Fruit fly (Drosophila melanogaster) whole organism, embryonic: ENCODE data around the gene CG5399.
A peak's percentile ranks its signal among the peaks of the same experiment; 100 is the strongest.

Experiments
- Abd-B ChIP-seq: fragments of 200-800 bp; sonication (Bioruptor generic); optimal IDR thresholded peaks from 2 replicates; lab custom pipeline; 2018; ENCODE audit warnings: missing biosample characterization, mild to moderate bottlenecking, missing genetic modification characterization, moderate library complexity
- Aef1 ChIP-seq: fragments of 200-800 bp; sonication (Bioruptor generic); IDR thresholded peaks from 3 replicates; pipeline ENCODE4 v1.3.6; 2022; ENCODE audit warnings: missing biosample characterization, missing genetic modification characterization
- CG10209 ChIP-seq: fragments of 200-800 bp; sonication (Bioruptor generic); optimal IDR thresholded peaks from 3 replicates; lab custom pipeline; 2017; ENCODE audit warnings: missing biosample characterization, mild to moderate bottlenecking, missing genetic modification characterization, missing genetic modification reagents
- CG10366 ChIP-seq: fragments of 200-800 bp; sonication (Bioruptor generic); IDR thresholded peaks from 2 replicates; pipeline ENCODE4 v1.3.6; 2022; ENCODE audit warnings: missing biosample characterization, missing genetic modification characterization
- CG10654 ChIP-seq: fragments of 200-800 bp; sonication (Bioruptor generic); optimal IDR thresholded peaks from 2 replicates; lab custom pipeline; 2016; ENCODE audit warnings: missing biosample characterization, missing genetic modification characterization
- CG10979 ChIP-seq: fragments of 200-800 bp; sonication (Bioruptor generic); optimal IDR thresholded peaks from 2 replicates; lab custom pipeline; 2018; ENCODE audit warnings: missing biosample characterization, mild to moderate bottlenecking, missing genetic modification characterization, moderate library complexity
- CG11398 ChIP-seq: fragments of 200-800 bp; sonication (Bioruptor generic); optimal IDR thresholded peaks from 2 replicates; lab custom pipeline; 2016; ENCODE audit warnings: missing biosample characterization, missing genetic modification characterization
- CG11456 ChIP-seq: fragments of 200-800 bp; sonication (Bioruptor generic); IDR thresholded peaks from 3 replicates; pipeline ENCODE4 v1.3.6; 2022; ENCODE audit warnings: missing biosample characterization, missing genetic modification characterization
- CG15479 ChIP-seq: fragments of 200-800 bp; sonication (Bioruptor generic); optimal IDR thresholded peaks from 3 replicates; lab custom pipeline; 2019; ENCODE audit warnings: missing biosample characterization, mild to moderate bottlenecking, missing genetic modification characterization, moderate library complexity
- CG15696 ChIP-seq: fragments of 200-800 bp; sonication (Bioruptor generic); optimal IDR thresholded peaks from 2 replicates; lab custom pipeline; 2019; ENCODE audit warnings: missing biosample characterization, mild to moderate bottlenecking, missing genetic modification characterization, moderate library complexity
- CG16779 ChIP-seq: fragments of 200-800 bp; sonication (Bioruptor generic); IDR thresholded peaks from 2 replicates; pipeline ENCODE4 v1.3.6; 2022; ENCODE audit warnings: missing biosample characterization, missing genetic modification characterization
- CG16863 ChIP-seq: fragments of 200-800 bp; sonication (Bioruptor generic); optimal IDR thresholded peaks from 3 replicates; lab custom pipeline; 2016; ENCODE audit warnings: missing biosample characterization, missing genetic modification characterization
- CG18764 ChIP-seq: fragments of 200-800 bp; sonication (Bioruptor generic); optimal IDR thresholded peaks from 3 replicates; lab custom pipeline; 2016; ENCODE audit warnings: missing biosample characterization, missing genetic modification characterization
- CG42726 ChIP-seq: fragments of 200-800 bp; sonication (Bioruptor generic); IDR thresholded peaks from 2 replicates; pipeline ENCODE4 v1.3.6; 2022; ENCODE audit warnings: missing biosample characterization, missing genetic modification characterization; ENCODE audit not compliant: partially characterized antibody
- CG4820 ChIP-seq: fragments of 200-800 bp; sonication (Bioruptor generic); optimal IDR thresholded peaks from 3 replicates; lab custom pipeline; 2016; ENCODE audit warnings: missing biosample characterization, missing genetic modification characterization
- CG5245 ChIP-seq: fragments of 200-800 bp; sonication (Bioruptor generic); optimal IDR thresholded peaks from 3 replicates; lab custom pipeline; 2016; ENCODE audit warnings: missing biosample characterization, missing genetic modification characterization
- CG6813 ChIP-seq: fragments of 200-800 bp; sonication (Bioruptor generic); optimal IDR thresholded peaks from 2 replicates; lab custom pipeline; 2017; ENCODE audit warnings: missing biosample characterization, missing genetic modification characterization, mild to moderate bottlenecking, moderate library complexity, missing genetic modification reagents
- CG7271 ChIP-seq: fragments of 200-800 bp; sonication (Bioruptor generic); optimal IDR thresholded peaks from 2 replicates; lab custom pipeline; 2018; ENCODE audit warnings: missing biosample characterization, mild to moderate bottlenecking, missing genetic modification characterization, moderate library complexity
- CG7745 ChIP-seq: fragments of 200-800 bp; sonication (Bioruptor generic); optimal IDR thresholded peaks from 2 replicates; lab custom pipeline; 2018; ENCODE audit warnings: missing biosample characterization, mild to moderate bottlenecking, missing genetic modification characterization, moderate library complexity
- CG8388 ChIP-seq: fragments of 200-800 bp; sonication (Bioruptor generic); optimal IDR thresholded peaks from 2 replicates; lab custom pipeline; 2019; ENCODE audit warnings: missing biosample characterization, mild to moderate bottlenecking, missing genetic modification characterization, moderate library complexity
- CoRest ChIP-seq: fragments of 200-800 bp; sonication (Bioruptor generic); optimal IDR thresholded peaks from 3 replicates; lab custom pipeline; 2018; ENCODE audit warnings: missing biosample characterization, mild to moderate bottlenecking, missing genetic modification characterization, moderate library complexity
- D ChIP-seq, 2 experiments: fragments of 200-800 bp in 1 of 2; fragments of >200 bp in 1 of 2; sonication (Bioruptor generic) in 1 of 2; optimal IDR thresholded peaks; 2 replicates in 1 of 2; 3 replicates in 1 of 2; lab custom pipeline; 2017; ENCODE audit warnings: mild to moderate bottlenecking in 1 of 2, missing biosample characterization in 1 of 2, missing genetic modification characterization in 1 of 2, missing genetic modification reagents in 1 of 2
- H15 ChIP-seq: fragments of 200-800 bp; sonication (Bioruptor generic); IDR thresholded peaks from 3 replicates; pipeline ENCODE4 v1.3.6; 2022; ENCODE audit warnings: missing biosample characterization, missing genetic modification characterization
- Max ChIP-seq: fragments of 200-800 bp; sonication (Bioruptor generic); optimal IDR thresholded peaks from 2 replicates; lab custom pipeline; 2016; ENCODE audit warnings: missing biosample characterization, mild to moderate bottlenecking, missing genetic modification characterization
- Nf-YB ChIP-seq: fragments of 200-800 bp; sonication (Bioruptor generic); optimal IDR thresholded peaks from 3 replicates; lab custom pipeline; 2019; ENCODE audit warnings: missing biosample characterization, mild to moderate bottlenecking, missing genetic modification characterization, moderate library complexity
- Oli ChIP-seq: fragments of 200-800 bp; sonication (Bioruptor generic); optimal IDR thresholded peaks from 2 replicates; lab custom pipeline; 2018; ENCODE audit warnings: missing biosample characterization, mild to moderate bottlenecking, missing genetic modification characterization, moderate library complexity
- PHDP ChIP-seq: fragments of 200-800 bp; sonication (Bioruptor generic); optimal IDR thresholded peaks from 3 replicates; lab custom pipeline; 2018; ENCODE audit warnings: missing biosample characterization, mild to moderate bottlenecking, missing genetic modification characterization, moderate library complexity
- Ravus ChIP-seq: fragments of 200-800 bp; sonication (Bioruptor generic); IDR thresholded peaks from 2 replicates; pipeline ENCODE4 v1.3.6; 2022; ENCODE audit warnings: missing biosample characterization, missing genetic modification characterization
- Side ChIP-seq: fragments of 200-800 bp; sonication (Bioruptor generic); optimal IDR thresholded peaks from 2 replicates; lab custom pipeline; 2016; ENCODE audit warnings: missing biosample characterization, missing genetic modification characterization
- TFAM ChIP-seq: fragments of 200-800 bp; sonication (Bioruptor generic); optimal IDR thresholded peaks from 2 replicates; lab custom pipeline; 2017; ENCODE audit warnings: missing biosample characterization, missing genetic modification characterization, inconsistent platforms
- ac ChIP-seq: fragments of 200-800 bp; sonication (Bioruptor generic); optimal IDR thresholded peaks from 3 replicates; lab custom pipeline; 2017; ENCODE audit warnings: missing biosample characterization, mild to moderate bottlenecking, missing genetic modification characterization
- bowl ChIP-seq: fragments of 200-800 bp; sonication (Bioruptor generic); IDR thresholded peaks from 2 replicates; pipeline ENCODE4 v1.3.6; 2022; ENCODE audit warnings: missing biosample characterization, missing genetic modification characterization
- bsh ChIP-seq, 2 experiments: fragments of 200-800 bp; sonication (Bioruptor generic); optimal IDR thresholded peaks; 2 replicates each; lab custom pipeline; 2017 to 2018; ENCODE audit warnings: mild to moderate bottlenecking in 2 of 2, missing biosample characterization in 2 of 2, missing genetic modification characterization in 2 of 2, moderate library complexity in 1 of 2
- croc ChIP-seq: fragments of 200-800 bp; sonication (Bioruptor generic); conservative IDR thresholded peaks from 3 replicates; pipeline ENCODE4 v1.3.6; 2022; ENCODE audit warnings: missing biosample characterization, missing genetic modification characterization
- fd102C ChIP-seq: fragments of 200-800 bp; sonication (Bioruptor generic); optimal IDR thresholded peaks from 2 replicates; lab custom pipeline; 2018; ENCODE audit warnings: missing biosample characterization, mild to moderate bottlenecking, missing genetic modification characterization, moderate library complexity
- gsb-n ChIP-seq: fragments of 200-800 bp; sonication (Bioruptor generic); optimal IDR thresholded peaks from 3 replicates; lab custom pipeline; 2018; ENCODE audit warnings: missing biosample characterization, mild to moderate bottlenecking, missing genetic modification characterization
- ham ChIP-seq: fragments of 200-800 bp; sonication (Bioruptor generic); IDR thresholded peaks from 2 replicates; pipeline ENCODE4 v1.3.6; 2022; ENCODE audit warnings: missing biosample characterization, missing genetic modification characterization
- ind ChIP-seq: fragments of 200-800 bp; sonication (Bioruptor generic); optimal IDR thresholded peaks from 3 replicates; lab custom pipeline; 2016; ENCODE audit warnings: missing biosample characterization, missing genetic modification characterization
- lab ChIP-seq: fragments of 200-800 bp; sonication (Bioruptor generic); optimal IDR thresholded peaks from 3 replicates; lab custom pipeline; 2017; ENCODE audit warnings: missing biosample characterization, missing genetic modification characterization, mild to moderate bottlenecking, moderate library complexity, missing genetic modification reagents
- oc ChIP-seq: fragments of 200-800 bp; sonication (Bioruptor generic); optimal IDR thresholded peaks from 2 replicates; lab custom pipeline; 2018; ENCODE audit warnings: missing biosample characterization, mild to moderate bottlenecking, missing genetic modification characterization, moderate library complexity
- phol ChIP-seq: fragments of 200-800 bp; sonication (Bioruptor generic); optimal IDR thresholded peaks from 3 replicates; lab custom pipeline; 2018; ENCODE audit warnings: missing biosample characterization, mild to moderate bottlenecking, missing genetic modification characterization, moderate library complexity
- rib ChIP-seq: fragments of 200-800 bp; sonication (Bioruptor generic); IDR thresholded peaks from 2 replicates; pipeline ENCODE4 v1.3.6; 2022; ENCODE audit warnings: missing biosample characterization, missing genetic modification characterization
- stc ChIP-seq: fragments of 200-800 bp; sonication (Bioruptor generic); IDR thresholded peaks from 2 replicates; pipeline ENCODE4 v1.3.6; 2022; ENCODE audit warnings: missing biosample characterization, missing genetic modification characterization
- trem ChIP-seq: fragments of 200-800 bp; optimal IDR thresholded peaks from 3 replicates; lab custom pipeline; 2019; ENCODE audit warnings: missing biosample characterization, mild to moderate bottlenecking, missing genetic modification characterization, moderate library complexity
- twi ChIP-seq: fragments of 200-800 bp; optimal IDR thresholded peaks from 2 replicates; lab custom pipeline; 2019; ENCODE audit warnings: missing biosample characterization, mild to moderate bottlenecking, missing genetic modification characterization, moderate library complexity
- zen ChIP-seq: fragments of 200-800 bp; sonication (Bioruptor generic); optimal IDR thresholded peaks from 3 replicates; lab custom pipeline; 2018; ENCODE audit warnings: missing biosample characterization, mild to moderate bottlenecking, missing genetic modification characterization, moderate library complexity
- zfh1 ChIP-seq: fragments of 200-800 bp; sonication (Bioruptor generic); IDR thresholded peaks from 3 replicates; pipeline ENCODE4 v1.3.6; 2022; ENCODE audit warnings: missing biosample characterization, missing genetic modification characterization

The CG5399 gene

dm6 chr3R:15651770-15652410 lies 43.2 kb upstream of the CG5399 start (continued):
- no peak for TF ChIP-seq CG42726 (GFP tag; lab: Robert Waterston, UW)
- TF ChIP-seq CG10366, result peak; percentile 21; the same call in 1 of the 2 replicates
- TF ChIP-seq CG10979 (tag; lab: Kevin White, UChicago), result peak; percentile 83
- peak; percentile 27 for TF ChIP-seq CG16863 (GFP tag; lab: Kevin White, UChicago)
- TF ChIP-seq Max, result peak; percentile 22
- TF ChIP-seq fd102C, result peak; percentile 1
- TF ChIP-seq TFAM, result peak; percentile 19
- peak; percentile 33; the same call in 1 of the 2 replicates for TF ChIP-seq stc (GFP tag; lab: Robert Waterston, UW)
- TF ChIP-seq trem (tag; lab: Kevin White, UChicago), result peak; percentile 66
- peak; percentile 54; the same call in 2 of the 3 replicates for TF ChIP-seq croc
- TF ChIP-seq ind, result peak; percentile 32
- TF ChIP-seq ac, result peak; percentile 55
- TF ChIP-seq CG18764 (GFP tag; lab: Kevin White, UChicago), result peak; percentile 7
- TF ChIP-seq CG15696 (tag; lab: Kevin White, UChicago), result peak; percentile 77
- peak; percentile 51 for TF ChIP-seq CG5245 (GFP tag; lab: Kevin White, UChicago)
- no peak for TF ChIP-seq CG11398 (GFP tag; lab: Kevin White, UChicago)

DNA sequence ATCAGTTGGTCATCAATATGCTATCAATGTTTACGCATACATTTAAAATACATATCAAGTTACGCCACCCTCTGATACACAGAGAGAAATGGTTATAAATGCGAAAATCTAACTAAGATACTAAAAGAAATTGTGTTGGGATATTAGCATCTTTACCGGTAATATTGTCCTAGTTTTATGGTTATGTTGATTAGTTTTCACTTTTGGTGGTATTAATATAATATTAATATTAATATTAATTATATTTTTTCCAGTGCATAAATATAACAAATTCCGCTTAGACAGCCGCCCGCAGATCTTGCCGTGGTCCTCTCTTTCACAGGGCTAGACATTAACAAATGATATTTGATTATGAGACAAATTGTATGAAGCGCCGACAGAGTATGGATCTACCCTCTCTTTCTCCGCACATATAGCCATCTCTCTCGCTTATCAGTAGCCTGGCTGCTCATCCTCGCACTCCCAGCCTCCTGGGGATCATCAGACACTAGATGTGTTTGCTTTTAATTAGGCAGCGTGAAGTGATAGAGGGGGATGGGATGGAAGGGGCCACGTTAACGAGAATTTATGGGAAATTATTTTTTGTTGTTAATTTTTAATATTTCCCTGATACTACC lies 42.3 kb upstream of the CG5399 start:
- peak; percentile 75; the same call in 2 of the 3 replicates for TF ChIP-seq zfh1
- TF ChIP-seq rib (GFP tag; lab: Robert Waterston, UW), result no peak
- no peak for TF ChIP-seq CG11456 (GFP tag; lab: Robert Waterston, UW)
- peak; percentile 78 for TF ChIP-seq phol (tag; lab: Kevin White, UChicago)
- peak; percentile 1 for TF ChIP-seq Nf-YB
- TF ChIP-seq CG4820, result peak; percentile 30
- peak; percentile 16 for TF ChIP-seq CG10654 (GFP tag; lab: Kevin White, UChicago)
- TF ChIP-seq twi (tag; lab: Kevin White, UChicago), result peak; percentile 19
- peak; percentile 38 for TF ChIP-seq CG7271 (tag; lab: Kevin White, UChicago)
- peak; percentile 88 for TF ChIP-seq CG15696 (tag; lab: Kevin White, UChicago)
- TF ChIP-seq CG6813, result peak; percentile 33
- TF ChIP-seq Aef1 (GFP tag; lab: Robert Waterston, UW), result no peak
- peak; percentile 10 for TF ChIP-seq PHDP (tag; lab: Kevin White, UChicago)
- TF ChIP-seq CG10209 (GFP tag; lab: Kevin White, UChicago), result peak; percentile 36
- TF ChIP-seq gsb-n (tag; lab: Kevin White, UChicago), result peak; percentile 60
- no peak for TF ChIP-seq ham (GFP tag; lab: Robert Waterston, UW)
- TF ChIP-seq oc (tag; lab: Kevin White, UChicago), result peak; percentile 23
- peak; percentile 41 for TF ChIP-seq Oli (tag; lab: Kevin White, UChicago)
- TF ChIP-seq CoRest, result peak; percentile 57
- TF ChIP-seq Abd-B (GFP tag; lab: Kevin White, UChicago), result peak; percentile 30
- peak in 1 of 2 experiments; percentile 74 for TF ChIP-seq bsh (GFP tag; optimal IDR thresholded peaks at IDR 0.05; lab: Kevin White, UChicago)
- peak; percentile 12 for TF ChIP-seq lab (GFP tag; lab: Kevin White, UChicago)
- TF ChIP-seq CG7745 (tag; lab: Kevin White, UChicago), result peak; percentile 46
- peak; percentile 54 for TF ChIP-seq CG8388 (GFP tag; lab: Kevin White, UChicago)
- TF ChIP-seq Side (GFP tag; lab: Kevin White, UChicago), result no peak
- TF ChIP-seq zen (tag; lab: Kevin White, UChicago), result peak; percentile 80
- no peak for TF ChIP-seq D (optimal IDR thresholded peaks at IDR 0.05; lab: Kevin White, UChicago)
- TF ChIP-seq D (GFP tag; optimal IDR thresholded peaks at IDR 0.05; lab: Kevin White, UChicago), result peak; percentile 55
- no peak for TF ChIP-seq Ravus
- 0 out of 3 replicates have a peak, but pooled peaks have one; percentile 12 for TF ChIP-seq H15 (GFP tag; lab: Robert Waterston, UW)
- TF ChIP-seq CG10979 (tag; lab: Kevin White, UChicago), result peak; percentile 85
- TF ChIP-seq bowl (GFP tag; lab: Robert Waterston, UW), result no peak
- no peak for TF ChIP-seq CG15479 (GFP tag; lab: Kevin White, UChicago)
- no peak for TF ChIP-seq CG16779
